Fruit fly (Drosophila melanogaster) whole organism, embryonic: Measurements from ENCODE around the gene mmy.

Source experiments
- BEAF-32 ChIP-seq: fragments of 200-800 bp; sonication (Bioruptor generic); optimal IDR thresholded peaks from 3 replicates; lab custom pipeline; 2017; ENCODE audit warnings: missing biosample characterization, missing genetic modification characterization, mild to moderate bottlenecking, moderate library complexity, missing genetic modification reagents
- Bgb ChIP-seq: fragments of 200-800 bp; sonication (Bioruptor generic); IDR thresholded peaks from 2 replicates; pipeline ENCODE4 v1.3.6; 2022; ENCODE audit warnings: missing biosample characterization, missing genetic modification characterization; ENCODE audit not compliant: partially characterized antibody
- CG10543 ChIP-seq: fragments of 200-800 bp; sonication (Bioruptor generic); optimal IDR thresholded peaks from 3 replicates; lab custom pipeline; 2017; ENCODE audit warnings: missing biosample characterization, mild to moderate bottlenecking, missing genetic modification characterization, moderate library complexity
- CG11093 ChIP-seq: fragments of 200-800 bp; sonication (Bioruptor generic); IDR thresholded peaks from 3 replicates; pipeline ENCODE4 v1.3.6; 2022; ENCODE audit warnings: missing biosample characterization, missing genetic modification characterization
- CG11456 ChIP-seq: fragments of 200-800 bp; sonication (Bioruptor generic); IDR thresholded peaks from 3 replicates; pipeline ENCODE4 v1.3.6; 2022; ENCODE audit warnings: missing biosample characterization, missing genetic modification characterization
- CG11695 ChIP-seq: fragments of 200-800 bp; sonication (Bioruptor generic); IDR thresholded peaks from 3 replicates; pipeline ENCODE4 v1.3.6; 2022; ENCODE audit warnings: missing biosample characterization, missing genetic modification characterization
- CG11723 ChIP-seq: fragments of 200-800 bp; sonication (Bioruptor generic); optimal IDR thresholded peaks from 2 replicates; lab custom pipeline; 2017; ENCODE audit warnings: missing biosample characterization, mild to moderate bottlenecking, missing genetic modification characterization
- CG13775 ChIP-seq: fragments of 200-800 bp; sonication (Bioruptor generic); optimal IDR thresholded peaks from 3 replicates; lab custom pipeline; 2017; ENCODE audit warnings: missing biosample characterization, mild to moderate bottlenecking, missing genetic modification characterization
- CG14014 ChIP-seq: fragments of 200-800 bp; sonication (Bioruptor generic); IDR thresholded peaks from 2 replicates; pipeline ENCODE4 v1.3.6; 2022; ENCODE audit warnings: missing biosample characterization, missing genetic modification characterization
- CG16815 ChIP-seq: fragments of 200-800 bp; sonication (Bioruptor generic); optimal IDR thresholded peaks from 3 replicates; lab custom pipeline; 2017; ENCODE audit warnings: missing biosample characterization, mild to moderate bottlenecking, missing genetic modification characterization
- CG18011 ChIP-seq: fragments of 200-800 bp; sonication (Bioruptor generic); optimal IDR thresholded peaks from 2 replicates; lab custom pipeline; 2017; ENCODE audit warnings: missing biosample characterization, missing genetic modification characterization, mild to moderate bottlenecking, moderate library complexity, missing genotype
- CG33213 ChIP-seq: fragments of 200-800 bp; sonication (Bioruptor generic); optimal IDR thresholded peaks from 3 replicates; lab custom pipeline; 2016; ENCODE audit warnings: missing biosample characterization, missing genetic modification characterization
- CG33557 ChIP-seq: fragments of 200-800 bp; sonication (Bioruptor generic); optimal IDR thresholded peaks from 2 replicates; lab custom pipeline; 2019; ENCODE audit warnings: missing biosample characterization, mild to moderate bottlenecking, missing genetic modification characterization, moderate library complexity
- CG42726 ChIP-seq: fragments of 200-800 bp; sonication (Bioruptor generic); IDR thresholded peaks from 2 replicates; pipeline ENCODE4 v1.3.6; 2022; ENCODE audit warnings: missing biosample characterization, missing genetic modification characterization; ENCODE audit not compliant: partially characterized antibody
- CG5953 ChIP-seq: fragments of 200-800 bp; sonication (Bioruptor generic); IDR thresholded peaks from 2 replicates; pipeline ENCODE4 v1.3.6; 2022; ENCODE audit warnings: missing biosample characterization, missing genetic modification characterization
- CG6765 ChIP-seq: fragments of 200-800 bp; sonication (Bioruptor generic); optimal IDR thresholded peaks from 3 replicates; lab custom pipeline; 2017; ENCODE audit warnings: missing biosample characterization, mild to moderate bottlenecking, missing genetic modification characterization
- CG9437 ChIP-seq: fragments of 200-800 bp; sonication (Bioruptor generic); optimal IDR thresholded peaks from 2 replicates; lab custom pipeline; 2018; ENCODE audit warnings: missing biosample characterization, mild to moderate bottlenecking, missing genetic modification characterization
- CG9817 ChIP-seq: fragments of 200-800 bp; sonication (Bioruptor generic); optimal IDR thresholded peaks from 2 replicates; lab custom pipeline; 2018; ENCODE audit warnings: missing biosample characterization, mild to moderate bottlenecking, missing genetic modification characterization, moderate library complexity
- CTCF ChIP-seq: fragments of 200-800 bp; sonication (Bioruptor generic); optimal IDR thresholded peaks from 2 replicates; lab custom pipeline; 2017; ENCODE audit warnings: missing biosample characterization, mild to moderate bottlenecking, missing genetic modification characterization, moderate library complexity
- Chrac-16 ChIP-seq: fragments of 200-800 bp; sonication (Bioruptor generic); optimal IDR thresholded peaks from 3 replicates; lab custom pipeline; 2016; ENCODE audit warnings: missing biosample characterization, missing genetic modification characterization
- Dref ChIP-seq: fragments of 200-800 bp; sonication (Bioruptor generic); IDR thresholded peaks from 2 replicates; pipeline ENCODE4 v1.3.6; 2022; ENCODE audit warnings: missing biosample characterization, missing genetic modification characterization
- ERR ChIP-seq: fragments of 200-800 bp; sonication (Bioruptor generic); optimal IDR thresholded peaks from 2 replicates; lab custom pipeline; 2016; ENCODE audit warnings: missing biosample characterization, missing genetic modification characterization
- Ets65A ChIP-seq: fragments of 200-800 bp; sonication (Bioruptor generic); peaks from one replicate; lab custom pipeline; 2016; ENCODE audit warnings: missing biosample characterization, missing genetic modification characterization
- Fer2 ChIP-seq: fragments of 200-800 bp; sonication (Bioruptor generic); optimal IDR thresholded peaks from 2 replicates; lab custom pipeline; 2018; ENCODE audit warnings: missing biosample characterization, mild to moderate bottlenecking, missing genetic modification characterization, moderate library complexity
- HmgZ ChIP-seq: fragments of 200-800 bp; sonication (Bioruptor generic); optimal IDR thresholded peaks from 2 replicates; lab custom pipeline; 2018; ENCODE audit warnings: missing biosample characterization, mild to moderate bottlenecking, missing genetic modification characterization
- Hmx ChIP-seq: fragments of 200-800 bp; sonication (Bioruptor generic); optimal IDR thresholded peaks from 2 replicates; lab custom pipeline; 2016; ENCODE audit warnings: missing biosample characterization, missing genetic modification characterization
- Lim3 ChIP-seq: fragments of 200-800 bp; sonication (Bioruptor generic); IDR thresholded peaks from 2 replicates; pipeline ENCODE4 v1.3.6; 2022; ENCODE audit warnings: missing biosample characterization, missing genetic modification characterization
- Mrtf ChIP-seq: fragments of 200-800 bp; sonication (Bioruptor generic); IDR thresholded peaks from 3 replicates; pipeline ENCODE4 v1.3.6; 2022; ENCODE audit warnings: missing biosample characterization, missing genetic modification characterization
- NC2β ChIP-seq: fragments of 200-800 bp; sonication (Bioruptor generic); optimal IDR thresholded peaks from 2 replicates; lab custom pipeline; 2016; ENCODE audit warnings: missing biosample characterization, missing genetic modification characterization
- Xbp1 ChIP-seq: fragments of 200-800 bp; sonication (Bioruptor generic); optimal IDR thresholded peaks from 3 replicates; lab custom pipeline; 2016; ENCODE audit warnings: missing biosample characterization, mild to moderate bottlenecking, missing genetic modification characterization
- ase ChIP-seq: fragments of 200-800 bp; sonication (Bioruptor generic); IDR thresholded peaks from 3 replicates; pipeline ENCODE4 v1.3.6; 2022; ENCODE audit warnings: missing biosample characterization, missing genetic modification characterization
- ash1 ChIP-seq: fragments of 200-800 bp; sonication (Bioruptor generic); optimal IDR thresholded peaks from 2 replicates; lab custom pipeline; 2018; ENCODE audit warnings: missing biosample characterization, mild to moderate bottlenecking, missing genetic modification characterization
- cad ChIP-seq: fragments of >200 bp; optimal IDR thresholded peaks from 2 replicates; lab custom pipeline; 2017; ENCODE audit warnings: missing biosample characterization, missing genetic modification characterization
- cato ChIP-seq: fragments of 200-800 bp; sonication (Bioruptor generic); optimal IDR thresholded peaks from 2 replicates; lab custom pipeline; 2016; ENCODE audit warnings: missing biosample characterization, missing genetic modification characterization, borderline replicate concordance
- dpn ChIP-seq, 2 experiments: fragments of 200-800 bp; sonication (Bioruptor generic); optimal IDR thresholded peaks; 3 replicates each; lab custom pipeline; 2016; ENCODE audit warnings: missing biosample characterization in 2 of 2, missing genetic modification characterization in 2 of 2
- gfzf ChIP-seq: fragments of 200-800 bp; sonication (Bioruptor generic); optimal IDR thresholded peaks from 2 replicates; lab custom pipeline; 2016; ENCODE audit warnings: missing biosample characterization, mild to moderate bottlenecking, missing genetic modification characterization, moderate library complexity
- gsb ChIP-seq: fragments of 200-800 bp; sonication (Bioruptor generic); IDR thresholded peaks from 2 replicates; pipeline ENCODE4 v1.3.6; 2022; ENCODE audit warnings: missing biosample characterization, missing genetic modification characterization
- gt ChIP-seq: fragments of 200-800 bp; sonication (Bioruptor generic); IDR thresholded peaks from 2 replicates; pipeline ENCODE4 v1.3.6; 2022; ENCODE audit warnings: missing biosample characterization, missing genetic modification characterization
- jing ChIP-seq: fragments of 200-800 bp; sonication (Bioruptor generic); optimal IDR thresholded peaks from 2 replicates; lab custom pipeline; 2018; ENCODE audit warnings: missing biosample characterization, mild to moderate bottlenecking, missing genetic modification characterization
- luna ChIP-seq: fragments of 200-800 bp; sonication (Bioruptor generic); optimal IDR thresholded peaks from 2 replicates; lab custom pipeline; 2016; ENCODE audit warnings: missing biosample characterization, missing genetic modification characterization
- nerfin-1 ChIP-seq: fragments of 200-800 bp; sonication (Bioruptor generic); optimal IDR thresholded peaks from 3 replicates; lab custom pipeline; 2019; ENCODE audit warnings: missing biosample characterization, mild to moderate bottlenecking, missing genetic modification characterization, moderate library complexity
- nerfin-2 ChIP-seq: fragments of 200-800 bp; sonication (Bioruptor generic); IDR thresholded peaks from 2 replicates; pipeline ENCODE4 v1.3.6; 2022; ENCODE audit warnings: missing biosample characterization, missing genetic modification characterization; ENCODE audit not compliant: partially characterized antibody
- nom ChIP-seq: fragments of 200-800 bp; sonication (Bioruptor generic); optimal IDR thresholded peaks from 2 replicates; lab custom pipeline; 2017; ENCODE audit warnings: missing biosample characterization, missing genetic modification characterization, mild to moderate bottlenecking, moderate library complexity, missing genetic modification reagents
- pho ChIP-seq: fragments of 200-800 bp; sonication (Bioruptor generic); optimal IDR thresholded peaks from 2 replicates; lab custom pipeline; 2016; ENCODE audit warnings: missing biosample characterization, missing genetic modification characterization
- repo ChIP-seq: fragments of 200-800 bp; sonication (Bioruptor generic); optimal IDR thresholded peaks from 2 replicates; lab custom pipeline; 2016; ENCODE audit warnings: missing biosample characterization, missing genetic modification characterization
- sob ChIP-seq: fragments of 200-800 bp; sonication (Bioruptor generic); IDR thresholded peaks from 2 replicates; pipeline ENCODE4 v1.3.6; 2022; ENCODE audit warnings: missing biosample characterization, missing genetic modification characterization
- toy ChIP-seq: fragments of 200-800 bp; sonication (Bioruptor generic); IDR thresholded peaks from 2 replicates; pipeline ENCODE4 v1.3.6; 2022; ENCODE audit warnings: missing biosample characterization, missing genetic modification characterization
- zen ChIP-seq: fragments of 200-800 bp; sonication (Bioruptor generic); optimal IDR thresholded peaks from 3 replicates; lab custom pipeline; 2018; ENCODE audit warnings: missing biosample characterization, mild to moderate bottlenecking, missing genetic modification characterization, moderate library complexity
- zen2 ChIP-seq: fragments of 200-800 bp; sonication (Bioruptor generic); IDR thresholded peaks from 3 replicates; pipeline ENCODE4 v1.3.6; 2022; ENCODE audit warnings: missing biosample characterization, missing genetic modification characterization; ENCODE audit not compliant: partially characterized antibody
- zf30C ChIP-seq: fragments of 200-800 bp; sonication (Bioruptor generic); optimal IDR thresholded peaks from 3 replicates; lab custom pipeline; 2018; ENCODE audit warnings: missing biosample characterization, mild to moderate bottlenecking, missing genetic modification characterization
- zfh2 ChIP-seq: fragments of 200-800 bp; sonication (Bioruptor generic); optimal IDR thresholded peaks from 2 replicates; lab custom pipeline; 2016; ENCODE audit warnings: missing biosample characterization, missing genetic modification characterization

Gene mmy

DNA sequence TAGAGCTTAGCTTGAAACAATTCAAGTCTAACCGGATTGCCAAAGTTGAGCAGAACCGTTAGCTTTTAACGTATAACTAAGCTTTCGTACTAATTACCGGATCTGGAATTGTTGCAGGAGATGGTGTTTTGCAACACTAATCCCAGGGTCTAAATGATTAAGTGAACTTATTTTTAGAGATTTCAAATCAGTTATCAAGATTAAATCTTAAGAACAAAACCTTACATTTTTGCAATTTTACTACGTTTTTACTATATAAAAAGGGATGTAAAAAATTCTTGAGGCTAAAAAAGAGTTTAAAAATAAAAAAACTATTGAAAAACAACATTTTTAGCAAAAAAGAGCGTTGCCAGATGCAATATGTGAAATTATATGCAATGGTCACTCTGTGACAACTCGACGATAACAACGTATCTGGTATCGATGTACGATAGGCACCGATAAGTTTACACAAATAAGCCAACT lies 15.0 kb upstream of the mmy start, which contains the start of the genes KFase and epsilonCOP:
Gene KFase (minus strand): TSS at position 81 of the 465 bp plus-strand sequence.
Gene epsilonCOP (plus strand): TSS at position 415 of the 465 bp plus-strand sequence.
- TF ChIP-seq dpn (GFP tag; optimal IDR thresholded peaks at IDR 0.05; lab: Kevin White, UChicago) (peak; percentile 45 to 55), nerfin-2 (GFP tag; lab: Robert Waterston, UW) (peak; percentile 63), CG18011 (peak; percentile 46), HmgZ (tag; lab: Kevin White, UChicago) (peak; percentile 45), gsb (GFP tag; lab: Robert Waterston, UW) (no peak), zen2 (GFP tag; lab: Robert Waterston, UW) (peak; percentile 59; the same call in 2 of the 3 replicates), gt (no peak), Fer2 (peak; percentile 29), ase (0 out of 3 replicates have a peak, but pooled peaks have one; percentile 26), CG11723 (GFP tag; lab: Kevin White, UChicago) (no peak), CG9437 (GFP tag; lab: Kevin White, UChicago) (peak; percentile 81), luna (no peak), BEAF-32 (GFP tag; lab: Kevin White, UChicago) (peak; percentile 65), CG33213 (GFP tag; lab: Kevin White, UChicago) (peak; percentile 77), Ets65A (GFP tag; lab: Kevin White, UChicago) (peak; percentile 95), jing (GFP tag; lab: Kevin White, UChicago) (no peak), CG6765 (GFP tag; lab: Kevin White, UChicago) (peak; percentile 41), ash1 (GFP tag; lab: Kevin White, UChicago) (no peak), cato (GFP tag; lab: Kevin White, UChicago) (no peak), CG14014 (no peak), CTCF (GFP tag; lab: Kevin White, UChicago) (peak; percentile 1), zfh2 (GFP tag; lab: Kevin White, UChicago) (peak; percentile 59), Bgb (GFP tag; lab: Robert Waterston, UW) (peak; percentile 78), sob (GFP tag; lab: Robert Waterston, UW) (peak; percentile 74), CG42726 (GFP tag; lab: Robert Waterston, UW) (peak; percentile 40; the same call in 1 of the 2 replicates), Lim3 (no peak), Xbp1 (GFP tag; lab: Kevin White, UChicago) (peak; percentile 74), zen (tag; lab: Kevin White, UChicago) (peak; percentile 86), CG13775 (peak; percentile 69), CG16815 (GFP tag; lab: Kevin White, UChicago) (no peak), CG5953 (GFP tag; lab: Robert Waterston, UW) (peak; percentile 55; the same call in 1 of the 2 replicates), gfzf (GFP tag; lab: Kevin White, UChicago) (peak; percentile 59), CG11093 (GFP tag; lab: Robert Waterston, UW) (0 out of 3 replicates have a peak, but pooled peaks have one; percentile 12), Dref (GFP tag; lab: Robert Waterston, UW) (peak; percentile 85), CG9817 (peak; percentile 46), Chrac-16 (peak; percentile 35), CG11695 (GFP tag; lab: Robert Waterston, UW) (no peak), zf30C (GFP tag; lab: Kevin White, UChicago) (no peak), nerfin-1 (tag; lab: Kevin White, UChicago) (peak; percentile 22), CG33557 (peak; percentile 44), NC2β (GFP tag; lab: Kevin White, UChicago) (peak; percentile 71), CG10543 (GFP tag; lab: Kevin White, UChicago) (peak; percentile 59), repo (GFP tag; lab: Kevin White, UChicago) (no peak), toy (GFP tag; lab: Robert Waterston, UW) (no peak), Mrtf (GFP tag; lab: Robert Waterston, UW) (no peak), cad (GFP tag; lab: Kevin White, UChicago) (no peak), nom (no peak), CG11456 (GFP tag; lab: Robert Waterston, UW) (0 out of 3 replicates have a peak, but pooled peaks have one; percentile 52), ERR (GFP tag; lab: Kevin White, UChicago) (peak; percentile 43), Hmx (GFP tag; lab: Kevin White, UChicago) (no peak), pho (GFP tag; lab: Kevin White, UChicago) (peak; percentile 54)
